Fruit fly (Drosophila melanogaster) whole organism, embryonic: ENCODE data around the gene VhaPPA1-2.

Experiments used
- Asciz ChIP-seq: fragments of 200-800 bp; sonication (Bioruptor generic); optimal IDR thresholded peaks from 2 replicates; lab custom pipeline; 2017; ENCODE audit warnings: missing biosample characterization, mild to moderate bottlenecking, missing genetic modification characterization, missing genetic modification reagents
- Atf6 ChIP-seq: fragments of 200-800 bp; sonication (Bioruptor generic); IDR thresholded peaks from 2 replicates; pipeline ENCODE4 v1.3.6; 2022; ENCODE audit warnings: missing biosample characterization, missing genetic modification characterization
- CG10654 ChIP-seq: fragments of 200-800 bp; sonication (Bioruptor generic); optimal IDR thresholded peaks from 2 replicates; lab custom pipeline; 2016; ENCODE audit warnings: missing biosample characterization, missing genetic modification characterization
- CG11504 ChIP-seq: fragments of 200-800 bp; sonication (Bioruptor generic); optimal IDR thresholded peaks from 3 replicates; lab custom pipeline; 2019; ENCODE audit warnings: missing biosample characterization, mild to moderate bottlenecking, missing genetic modification characterization, moderate library complexity
- CG12236 ChIP-seq: fragments of 200-800 bp; sonication (Bioruptor generic); optimal IDR thresholded peaks from 2 replicates; lab custom pipeline; 2016; ENCODE audit warnings: missing biosample characterization, missing genetic modification characterization
- CG13424 ChIP-seq: fragments of 200-800 bp; sonication (Bioruptor generic); optimal IDR thresholded peaks from 2 replicates; lab custom pipeline; 2019; ENCODE audit warnings: missing biosample characterization, mild to moderate bottlenecking, missing genetic modification characterization, moderate library complexity
- CG1529 ChIP-seq: fragments of 200-800 bp; sonication (Bioruptor generic); optimal IDR thresholded peaks from 3 replicates; lab custom pipeline; 2018; ENCODE audit warnings: missing biosample characterization, missing genetic modification characterization
- CG1647 ChIP-seq: fragments of 200-800 bp; sonication (Bioruptor generic); optimal IDR thresholded peaks from 3 replicates; lab custom pipeline; 2016; ENCODE audit warnings: missing biosample characterization, missing genetic modification characterization
- CG16863 ChIP-seq: fragments of 200-800 bp; sonication (Bioruptor generic); optimal IDR thresholded peaks from 3 replicates; lab custom pipeline; 2016; ENCODE audit warnings: missing biosample characterization, missing genetic modification characterization
- CG1792 ChIP-seq: fragments of 200-800 bp; sonication (Bioruptor generic); optimal IDR thresholded peaks from 2 replicates; lab custom pipeline; 2016; ENCODE audit warnings: missing biosample characterization, missing genetic modification characterization
- CG18599 ChIP-seq: fragments of 200-800 bp; sonication (Bioruptor generic); optimal IDR thresholded peaks from 3 replicates; lab custom pipeline; 2017; ENCODE audit warnings: missing biosample characterization, missing genetic modification characterization, mild to moderate bottlenecking, moderate library complexity, missing genetic modification reagents
- CG18619 ChIP-seq: fragments of 200-800 bp; sonication (Bioruptor generic); optimal IDR thresholded peaks from 3 replicates; lab custom pipeline; 2017; ENCODE audit warnings: missing biosample characterization, mild to moderate bottlenecking, missing genetic modification characterization
- CG30403 ChIP-seq: fragments of 200-800 bp; sonication (Bioruptor generic); optimal IDR thresholded peaks from 3 replicates; lab custom pipeline; 2016; ENCODE audit warnings: missing biosample characterization, missing genetic modification characterization
- CG34376 ChIP-seq: fragments of 200-800 bp; sonication (Bioruptor generic); optimal IDR thresholded peaks from 2 replicates; lab custom pipeline; 2018; ENCODE audit warnings: missing biosample characterization, mild to moderate bottlenecking, missing genetic modification characterization
- CG4707 ChIP-seq: fragments of 200-800 bp; sonication (Bioruptor generic); optimal IDR thresholded peaks from 2 replicates; lab custom pipeline; 2018; ENCODE audit warnings: missing biosample characterization, mild to moderate bottlenecking, missing genetic modification characterization, moderate library complexity
- CG4854 ChIP-seq: fragments of 200-800 bp; sonication (Bioruptor generic); optimal IDR thresholded peaks from 2 replicates; lab custom pipeline; 2016; ENCODE audit warnings: missing biosample characterization, missing genetic modification characterization, inconsistent platforms
- CG6813 ChIP-seq: fragments of 200-800 bp; sonication (Bioruptor generic); optimal IDR thresholded peaks from 2 replicates; lab custom pipeline; 2017; ENCODE audit warnings: missing biosample characterization, missing genetic modification characterization, mild to moderate bottlenecking, moderate library complexity, missing genetic modification reagents
- CG7271 ChIP-seq: fragments of 200-800 bp; sonication (Bioruptor generic); optimal IDR thresholded peaks from 2 replicates; lab custom pipeline; 2018; ENCODE audit warnings: missing biosample characterization, mild to moderate bottlenecking, missing genetic modification characterization, moderate library complexity
- CG9437 ChIP-seq: fragments of 200-800 bp; sonication (Bioruptor generic); optimal IDR thresholded peaks from 2 replicates; lab custom pipeline; 2018; ENCODE audit warnings: missing biosample characterization, mild to moderate bottlenecking, missing genetic modification characterization
- Deaf1 ChIP-seq: fragments of 200-800 bp; optimal IDR thresholded peaks from 3 replicates; lab custom pipeline; 2019; ENCODE audit warnings: missing biosample characterization, mild to moderate bottlenecking, missing genetic modification characterization, moderate library complexity
- Dfd ChIP-seq, 2 experiments: fragments of >200 bp; optimal IDR thresholded peaks; 2 replicates each; lab custom pipeline; 2017; ENCODE audit warnings: missing biosample characterization in 2 of 2, missing genetic modification characterization in 2 of 2
- Dip2 ChIP-seq: fragments of 200-800 bp; sonication (Bioruptor generic); IDR thresholded peaks from 2 replicates; pipeline ENCODE4 v1.3.6; 2022; ENCODE audit warnings: missing biosample characterization, missing genetic modification characterization
- Doc3 ChIP-seq: fragments of 200-800 bp; sonication (Bioruptor generic); IDR thresholded peaks from 3 replicates; pipeline ENCODE4 v1.3.6; 2022; ENCODE audit warnings: missing biosample characterization, missing genetic modification characterization; ENCODE audit not compliant: partially characterized antibody
- Dp ChIP-seq: fragments of 200-800 bp; sonication (Bioruptor generic); optimal IDR thresholded peaks from 2 replicates; lab custom pipeline; 2018; ENCODE audit warnings: missing biosample characterization, mild to moderate bottlenecking, missing genetic modification characterization, moderate library complexity
- Hmr ChIP-seq: fragments of 200-800 bp; sonication (Bioruptor generic); optimal IDR thresholded peaks from 3 replicates; lab custom pipeline; 2017; ENCODE audit warnings: mild to moderate bottlenecking, missing biosample characterization, missing genetic modification reagents, missing genetic modification characterization
- Hr51 ChIP-seq, 2 experiments: fragments of 200-800 bp; sonication (Bioruptor generic); optimal IDR thresholded peaks; 2 replicates in 1 of 2; 3 replicates in 1 of 2; lab custom pipeline; 2016 to 2018; ENCODE audit warnings: missing biosample characterization in 2 of 2, missing genetic modification characterization in 2 of 2, mild to moderate bottlenecking in 1 of 2, moderate library complexity in 1 of 2
- Lim3 ChIP-seq: fragments of 200-800 bp; sonication (Bioruptor generic); IDR thresholded peaks from 2 replicates; pipeline ENCODE4 v1.3.6; 2022; ENCODE audit warnings: missing biosample characterization, missing genetic modification characterization
- Sry-β ChIP-seq: fragments of 200-800 bp; sonication (Bioruptor generic); optimal IDR thresholded peaks from 2 replicates; lab custom pipeline; 2018; ENCODE audit warnings: missing biosample characterization, mild to moderate bottlenecking, missing genetic modification characterization, moderate library complexity
- bigmax ChIP-seq: fragments of 200-800 bp; sonication (Bioruptor generic); optimal IDR thresholded peaks from 2 replicates; lab custom pipeline; 2018; ENCODE audit warnings: missing biosample characterization, mild to moderate bottlenecking, missing genetic modification characterization
- cg ChIP-seq: fragments of 200-800 bp; sonication (Bioruptor generic); optimal IDR thresholded peaks from 3 replicates; lab custom pipeline; 2019; ENCODE audit warnings: missing biosample characterization, mild to moderate bottlenecking, missing genetic modification characterization, moderate library complexity
- crc ChIP-seq: fragments of 200-800 bp; sonication (Bioruptor generic); optimal IDR thresholded peaks from 2 replicates; lab custom pipeline; 2016; ENCODE audit warnings: missing biosample characterization, missing genetic modification characterization
- dati ChIP-seq: fragments of 200-800 bp; sonication (Bioruptor generic); IDR thresholded peaks from 2 replicates; pipeline ENCODE4 v1.3.6; 2022; ENCODE audit warnings: missing biosample characterization, missing genetic modification characterization
- eve ChIP-seq, 2 experiments: fragments of >200 bp; optimal IDR thresholded peaks; 2 replicates each; lab custom pipeline; 2017; ENCODE audit warnings: missing biosample characterization in 2 of 2, missing genetic modification characterization in 2 of 2
- fu2 ChIP-seq: fragments of 200-800 bp; sonication (Bioruptor generic); optimal IDR thresholded peaks from 2 replicates; lab custom pipeline; 2016; ENCODE audit warnings: missing biosample characterization, missing genetic modification characterization
- hb ChIP-seq: fragments of 200-800 bp; sonication (Bioruptor generic); IDR thresholded peaks from 3 replicates; pipeline ENCODE4 v1.3.6; 2022; ENCODE audit warnings: missing biosample characterization, missing genetic modification characterization; ENCODE audit not compliant: partially characterized antibody
- her ChIP-seq: fragments of 200-800 bp; sonication (Bioruptor generic); optimal IDR thresholded peaks from 2 replicates; lab custom pipeline; 2016; ENCODE audit warnings: missing biosample characterization, missing genetic modification characterization
- inv ChIP-seq: fragments of 200-800 bp; sonication (Bioruptor generic); IDR thresholded peaks from 2 replicates; pipeline ENCODE4 v1.3.6; 2022; ENCODE audit warnings: missing biosample characterization, missing genetic modification characterization; ENCODE audit not compliant: partially characterized antibody
- luna ChIP-seq: fragments of 200-800 bp; sonication (Bioruptor generic); optimal IDR thresholded peaks from 2 replicates; lab custom pipeline; 2016; ENCODE audit warnings: missing biosample characterization, missing genetic modification characterization
- pum ChIP-seq: fragments of 200-800 bp; sonication (Bioruptor generic); optimal IDR thresholded peaks from 2 replicates; lab custom pipeline; 2016; ENCODE audit warnings: missing biosample characterization, missing genetic modification characterization
- salm ChIP-seq: fragments of 200-800 bp; sonication (Bioruptor generic); optimal IDR thresholded peaks from 2 replicates; lab custom pipeline; 2018; ENCODE audit warnings: missing biosample characterization, mild to moderate bottlenecking, missing genetic modification characterization
- sens-2 ChIP-seq: fragments of 200-800 bp; sonication (Bioruptor generic); IDR thresholded peaks from 2 replicates; pipeline ENCODE4 v1.3.6; 2022; ENCODE audit warnings: missing biosample characterization, missing genetic modification characterization
- slbo ChIP-seq: fragments of 200-800 bp; sonication (Bioruptor generic); IDR thresholded peaks from 2 replicates; pipeline ENCODE4 v1.3.6; 2022; ENCODE audit warnings: missing biosample characterization, missing genetic modification characterization
- sob ChIP-seq: fragments of 200-800 bp; sonication (Bioruptor generic); IDR thresholded peaks from 2 replicates; pipeline ENCODE4 v1.3.6; 2022; ENCODE audit warnings: missing biosample characterization, missing genetic modification characterization
- sug ChIP-seq: fragments of 200-800 bp; optimal IDR thresholded peaks from 2 replicates; lab custom pipeline; 2019; ENCODE audit warnings: missing biosample characterization, mild to moderate bottlenecking, missing genetic modification characterization, moderate library complexity
- tna ChIP-seq: fragments of 200-800 bp; sonication (Bioruptor generic); IDR thresholded peaks from 2 replicates; pipeline ENCODE4 v1.3.6; 2022; ENCODE audit warnings: missing biosample characterization, missing genetic modification characterization; ENCODE audit not compliant: partially characterized antibody
- trh ChIP-seq: fragments of 200-800 bp; sonication (Bioruptor generic); optimal IDR thresholded peaks from 2 replicates; lab custom pipeline; 2016; ENCODE audit warnings: missing biosample characterization, missing genetic modification characterization
- ttk ChIP-seq: fragments of 200-800 bp; sonication (Bioruptor generic); IDR thresholded peaks from 2 replicates; pipeline ENCODE4 v2.1.2; 2022; ENCODE audit warnings: missing biosample characterization, missing genetic modification characterization
- unc-4 ChIP-seq: fragments of 200-800 bp; sonication (Bioruptor generic); IDR thresholded peaks from 2 replicates; pipeline ENCODE4 v1.3.6; 2022; ENCODE audit warnings: missing biosample characterization, missing genetic modification characterization; ENCODE audit not compliant: partially characterized antibody
- usp ChIP-seq: fragments of >200 bp; optimal IDR thresholded peaks from 2 replicates; lab custom pipeline; 2017; ENCODE audit warnings: missing biosample characterization, missing genetic modification characterization
- z ChIP-seq: fragments of 200-800 bp; sonication (Bioruptor generic); IDR thresholded peaks from 3 replicates; pipeline ENCODE4 v1.3.6; 2022; ENCODE audit warnings: missing biosample characterization, missing genetic modification characterization

The VhaPPA1-2 gene

dm6 chr3R:14890064-14890709 is 9.9 kb downstream of the VhaPPA1-2 start, which contains the start of the genes CycC and UQCR-C1 (continued):
- TF ChIP-seq Asciz (no peak), Dip2 (GFP tag; lab: Robert Waterston, UW) (no peak), CG4854 (no peak), Dp (peak; percentile 10), sob (GFP tag; lab: Robert Waterston, UW) (no peak), Lim3 (GFP tag; lab: Robert Waterston, UW) (no peak), CG1647 (GFP tag; lab: Kevin White, UChicago) (no peak), Atf6 (no peak), sens-2 (GFP tag; lab: Robert Waterston, UW) (no peak), tna (no peak), CG1792 (no peak), crc (GFP tag; lab: Kevin White, UChicago) (no peak), luna (GFP tag; lab: Kevin White, UChicago) (no peak), Dfd (GFP tag; optimal IDR thresholded peaks at IDR 0.05; lab: Kevin White, UChicago) (no peak), CG30403 (GFP tag; lab: Kevin White, UChicago) (no peak), CG4707 (GFP tag; lab: Kevin White, UChicago) (no peak), Hr51 (GFP tag; optimal IDR thresholded peaks at IDR 0.05; lab: Kevin White, UChicago) (no peak), slbo (no peak), Deaf1 (tag; lab: Kevin White, UChicago) (no peak), salm (tag; lab: Kevin White, UChicago) (no peak), eve (GFP tag; optimal IDR thresholded peaks at IDR 0.05; lab: Kevin White, UChicago) (no peak), Hmr (GFP tag; lab: Kevin White, UChicago) (no peak), fu2 (GFP tag; lab: Kevin White, UChicago) (no peak), dati (no peak), CG7271 (tag; lab: Kevin White, UChicago) (peak; percentile 4), CG18619 (no peak), CG18599 (GFP tag; lab: Kevin White, UChicago) (no peak), CG11504 (no peak), bigmax (GFP tag; lab: Kevin White, UChicago) (peak; percentile 89), hb (GFP tag; lab: Robert Waterston, UW) (no peak), Doc3 (GFP tag; lab: Robert Waterston, UW) (no peak), pum (GFP tag; lab: Kevin White, UChicago) (no peak), CG6813 (GFP tag; lab: Kevin White, UChicago) (no peak), inv (GFP tag; lab: Robert Waterston, UW) (no peak), CG9437 (peak; percentile 57), z (GFP tag; lab: Robert Waterston, UW) (no peak), unc-4 (GFP tag; lab: Robert Waterston, UW) (no peak; the same call in 1 of the 2 replicates), CG10654 (no peak), ttk (GFP tag; lab: Robert Waterston, UW) (no peak), usp (GFP tag; lab: Kevin White, UChicago) (no peak), Sry-β (GFP tag; lab: Kevin White, UChicago) (peak; percentile 5), CG16863 (no peak), CG12236 (GFP tag; lab: Kevin White, UChicago) (no peak), cg (GFP tag; lab: Kevin White, UChicago) (peak; percentile 84), sug (tag; lab: Kevin White, UChicago) (peak; percentile 25), CG13424 (tag; lab: Kevin White, UChicago) (no peak), CG1529 (GFP tag; lab: Kevin White, UChicago) (no peak), trh (GFP tag; lab: Kevin White, UChicago) (no peak), CG34376 (GFP tag; lab: Kevin White, UChicago) (no peak), her (no peak)
